Worm (Caenorhabditis elegans): ENCODE measurements around the gene fbxc-25.

DNA sequence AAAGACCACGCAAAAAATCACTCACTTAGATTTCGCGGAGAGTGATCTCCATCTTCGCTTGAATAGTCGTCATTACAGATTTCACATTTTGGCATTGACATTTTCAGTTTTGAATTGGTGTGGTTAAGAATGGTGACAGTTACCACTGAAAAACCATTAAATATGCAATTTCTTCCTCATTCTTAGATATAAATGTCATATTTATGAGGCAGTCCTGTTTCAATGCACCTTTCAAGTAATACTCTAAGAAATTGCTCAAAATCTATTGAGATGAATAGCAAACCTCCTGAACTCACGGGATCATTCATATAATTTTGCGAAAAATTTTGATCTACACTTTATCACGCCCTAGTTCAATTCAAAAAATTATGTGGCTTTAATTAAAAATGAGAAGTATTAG is 4.0 kb downstream of the fbxc-25 start, which contains the start of gene K09F6.7:
- TF ChIP-seq aly-2 (tag; optimal IDR thresholded peaks at IDR 0.05), result no peak
- no peak for TF ChIP-seq lin-39 (tag; optimal IDR thresholded peaks at IDR 0.05)
- no peak for TF ChIP-seq blmp-1 (tag; optimal IDR thresholded peaks at IDR 0.05; ENCODE audit: insufficient read depth)
- TF ChIP-seq lin-13 (GFP tag; optimal IDR thresholded peaks at IDR 0.05), result no peak
- no peak for TF ChIP-seq ztf-11 (tag; optimal IDR thresholded peaks at IDR 0.05)
- no peak for TF ChIP-seq skn-1 (tag; optimal IDR thresholded peaks at IDR 0.05)
